Worm (Caenorhabditis elegans): ENCODE results near the gene hmg-4.

hmg-4 gene

ce11 chrIII:7367012-7367760 lies 14.2 kb downstream of the hmg-4 start, which contains the start of the genes T20B12.5 and T20B12.4:
T20B12.5 (minus strand) TSS chrIII:7367112.
T20B12.4 (plus strand) TSS chrIII:7367710.
- no peak for TF ChIP-seq unc-62 (GFP tag; optimal IDR thresholded peaks at IDR 0.05)

DNA sequence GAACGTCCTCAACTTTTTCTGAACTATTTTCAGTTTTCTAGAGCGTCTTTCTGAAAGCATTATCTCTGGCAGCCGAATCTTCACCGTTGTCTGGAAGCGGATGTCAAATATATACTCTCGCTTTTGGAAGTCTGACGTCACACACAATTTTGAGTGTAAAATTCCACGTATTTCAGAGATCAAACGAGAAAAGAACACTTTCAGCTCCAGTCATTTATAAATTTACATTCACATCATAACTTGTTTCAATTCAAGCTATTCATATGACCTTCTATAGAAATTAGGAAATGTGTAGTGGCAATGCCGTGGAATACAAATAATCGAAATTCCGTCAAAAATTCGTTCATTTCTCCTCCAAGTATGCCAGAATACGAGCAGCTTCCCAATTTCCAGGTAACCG lies 15.8 kb downstream of the hmg-4 start, which contains the start of gene F08F8.11:
TSS of gene F08F8.11 (plus strand) at position 301 of the 400 bp plus-strand sequence.
- TF ChIP-seq unc-62 (GFP tag; optimal IDR thresholded peaks at IDR 0.05), result no peak

- TF ChIP-seq unc-62 (GFP tag; optimal IDR thresholded peaks at IDR 0.05), result no peak
These were observed 22.3 kb downstream of the hmg-4 start, which contains the start of the genes eco-1 and hmgr-1 for ce11 chrIII:7359037-7359548. eco-1 (minus strand) TSS chrIII:7359095. hmgr-1 (plus strand) TSS chrIII:7359498.

- no peak for TF ChIP-seq unc-62 (GFP tag; optimal IDR thresholded peaks at IDR 0.05)
These were observed 22.8 kb downstream of the hmg-4 start for ce11 chrIII:7358627-7359026.

ce11 chrIII:7357356-7357755 lies 24.0 kb downstream of the hmg-4 start, which contains the start of gene F08F8.10:
F08F8.10 (minus strand) TSS chrIII:7357393.
- TF ChIP-seq unc-62 (GFP tag; optimal IDR thresholded peaks at IDR 0.05), result no peak

- no peak for TF ChIP-seq unc-62 (GFP tag; optimal IDR thresholded peaks at IDR 0.05)
These were observed 27.5 kb downstream of the hmg-4 start, which contains the start of gene F08F8.9 for ce11 chrIII:7353871-7354270. F08F8.9 (minus strand) TSS chrIII:7353971.

DNA sequence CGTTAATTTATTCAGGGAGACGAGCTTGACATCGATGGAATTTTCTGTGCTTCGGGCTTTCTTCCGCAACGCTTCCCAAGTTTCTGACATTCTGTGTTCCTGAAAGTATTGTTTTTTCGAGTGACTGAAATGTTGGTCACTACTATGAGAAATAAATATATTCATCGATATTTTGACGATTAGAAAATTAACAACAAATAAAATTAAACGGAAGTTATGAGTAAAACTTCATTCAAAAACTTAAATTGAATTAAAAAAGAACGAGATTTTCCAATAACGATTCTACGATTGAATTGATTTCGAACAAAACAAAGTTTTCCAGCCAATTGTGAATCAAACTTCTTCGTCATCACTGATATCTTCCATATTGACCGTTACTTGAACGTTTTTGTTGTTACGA lies 32.3 kb downstream of the hmg-4 start, which contains the start of gene gos-28:
TSS of gene gos-28 (minus strand) at position 101 of the 400 bp plus-strand sequence.
- no peak for TF ChIP-seq unc-62 (GFP tag; optimal IDR thresholded peaks at IDR 0.05)

DNA sequence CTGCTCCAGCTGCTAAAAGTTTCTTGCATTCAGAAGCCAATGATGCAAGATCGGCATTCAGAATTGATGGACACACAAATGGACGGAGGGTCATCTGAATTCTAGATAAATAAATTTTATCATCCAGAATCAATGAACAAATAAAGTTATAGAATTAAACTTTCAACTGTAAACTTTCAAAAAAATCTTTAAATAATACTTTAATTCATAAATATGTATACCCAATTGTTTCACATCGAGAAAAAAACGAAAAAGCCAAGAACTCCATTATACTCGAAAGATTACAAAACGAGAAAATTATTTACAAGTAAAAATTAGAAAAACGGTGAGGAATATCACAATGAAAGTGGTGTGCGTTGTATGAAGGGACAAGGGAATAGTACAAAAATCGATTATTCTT lies 34.3 kb downstream of the hmg-4 start, which contains the start of gene F08F8.7:
TSS of gene F08F8.7 (minus strand) at position 101 of the 400 bp plus-strand sequence.
- TF ChIP-seq unc-62 (GFP tag; optimal IDR thresholded peaks at IDR 0.05), result no peak

ce11 chrIII:7343389-7343788 lies 38.0 kb downstream of the hmg-4 start, which contains the start of gene F08F8.6:
F08F8.6 (plus strand) TSS chrIII:7343689.
- TF ChIP-seq unc-62 (GFP tag; optimal IDR thresholded peaks at IDR 0.05), result no peak

ce11 chrIII:7339138-7339537 lies 42.3 kb downstream of the hmg-4 start:
- TF ChIP-seq unc-62 (GFP tag; optimal IDR thresholded peaks at IDR 0.05), result no peak

- no peak for TF ChIP-seq unc-62 (GFP tag; optimal IDR thresholded peaks at IDR 0.05)
These were observed 42.7 kb downstream of the hmg-4 start, which contains the start of gene kap-1 for ce11 chrIII:7338693-7339092. kap-1 (plus strand) TSS chrIII:7338835.

DNA sequence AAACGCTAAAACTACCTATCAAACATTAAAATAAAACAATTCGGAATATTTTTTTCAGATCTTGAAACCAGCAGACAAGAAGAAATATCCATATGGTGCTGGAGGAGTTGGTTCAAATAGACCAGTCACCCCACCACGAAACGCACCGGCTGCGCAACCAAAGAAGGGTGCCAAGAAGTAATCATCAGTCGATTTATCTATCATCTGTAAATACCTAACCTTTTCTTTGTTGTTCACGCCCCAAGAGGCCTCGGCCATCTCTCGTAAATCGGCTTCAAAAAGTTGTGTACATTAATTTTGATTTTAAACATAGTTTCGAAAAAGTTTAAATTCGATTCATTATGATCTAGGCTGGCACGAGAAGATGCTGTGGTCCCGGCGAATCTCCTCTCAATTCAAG lies 43.4 kb downstream of the hmg-4 start:
- TF ChIP-seq unc-62 (GFP tag; optimal IDR thresholded peaks at IDR 0.05), result no peak

DNA sequence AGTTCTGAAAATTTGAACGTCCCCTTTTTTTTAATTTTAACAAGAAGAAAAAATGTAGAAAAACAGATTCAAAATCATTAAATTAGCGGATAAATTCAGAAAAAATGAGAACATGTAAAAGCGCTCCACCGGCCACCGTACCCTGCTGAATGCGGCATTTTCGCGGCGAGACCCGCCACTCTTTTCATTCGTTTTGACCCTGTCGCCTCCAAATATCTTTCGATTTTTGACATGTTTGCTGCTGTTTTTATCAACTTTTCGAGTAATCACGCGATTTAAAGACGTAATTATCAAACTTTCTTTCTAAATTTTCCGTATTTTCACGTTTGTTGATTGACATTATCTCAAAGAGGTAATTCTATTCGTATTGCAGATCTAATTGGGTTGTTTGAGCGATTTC lies 45.2 kb downstream of the hmg-4 start, which contains the start of gene gsp-2:
TSS of gene gsp-2 (plus strand) at position 374 of the 400 bp plus-strand sequence.
- no peak for TF ChIP-seq unc-62 (GFP tag; optimal IDR thresholded peaks at IDR 0.05)

DNA sequence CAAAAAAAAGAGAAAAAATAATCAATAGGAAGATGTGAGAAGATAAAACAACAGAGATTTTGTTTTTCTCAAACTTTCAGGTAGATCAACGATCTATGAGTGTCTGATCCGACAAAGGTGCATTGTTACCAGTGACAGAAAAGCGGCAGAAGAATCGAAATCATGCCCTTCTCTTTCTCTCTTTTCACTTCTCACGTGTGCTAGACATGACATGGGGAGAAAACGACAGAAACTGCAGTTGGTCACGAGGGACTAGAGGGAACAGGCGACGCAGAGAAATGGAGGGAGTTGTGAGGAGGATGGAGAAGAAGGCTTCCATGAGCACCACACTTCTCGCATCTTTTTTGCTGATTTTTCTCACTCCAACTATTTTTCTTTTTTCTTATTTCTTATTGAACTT lies 46.2 kb downstream of the hmg-4 start, which contains the start of gene F56C9.10:
TSS of gene F56C9.10 (minus strand) at position 97 of the 400 bp plus-strand sequence.
- TF ChIP-seq unc-62 (GFP tag; optimal IDR thresholded peaks at IDR 0.05), result no peak

DNA sequence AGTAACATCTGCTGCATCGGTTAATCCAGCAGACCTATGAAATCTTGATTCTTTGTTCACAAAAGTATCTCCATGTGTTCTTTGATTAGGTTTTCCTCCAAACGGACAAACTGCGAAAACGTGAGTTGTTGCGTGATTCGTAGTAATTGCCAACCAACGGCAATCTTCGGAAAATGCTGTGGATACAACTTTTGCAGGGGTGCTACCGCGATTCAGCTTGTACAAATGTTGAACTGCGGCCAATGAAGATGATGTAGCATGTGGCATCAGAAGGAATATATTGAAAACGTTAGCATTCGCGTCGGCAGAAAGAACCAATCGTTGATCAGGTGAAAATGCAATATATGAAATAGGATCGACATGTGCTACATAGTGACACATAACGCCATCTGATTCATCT lies 49.7 kb downstream of the hmg-4 start:
- TF ChIP-seq unc-62 (GFP tag; optimal IDR thresholded peaks at IDR 0.05), result no peak

ce11 chrIII:7329155-7329732 lies 52.2 kb downstream of the hmg-4 start, which contains the start of gene lab-2:
lab-2 (minus strand) TSS chrIII:7329607.
- no peak for TF ChIP-seq unc-62 (GFP tag; optimal IDR thresholded peaks at IDR 0.05)

Data from whole organism, dauer.